Worm (Caenorhabditis elegans): ENCODE data around the gene srv-30.

ce11 chrIV:6259732-6260131 is 9.5 kb downstream of the srv-30 start, which contains the start of gene nlp-16:
- TF ChIP-seq egl-27 (tag; optimal IDR thresholded peaks at IDR 0.05): no peak
- no peak for TF ChIP-seq aly-2 (tag; optimal IDR thresholded peaks at IDR 0.05)

All from whole organism, L3 larva.